Fruit fly (Drosophila melanogaster): Measurements from ENCODE around the gene CG9806.
A peak's percentile ranks its signal among the peaks of the same experiment; 100 is the strongest.

Gene CG9806

DNA sequence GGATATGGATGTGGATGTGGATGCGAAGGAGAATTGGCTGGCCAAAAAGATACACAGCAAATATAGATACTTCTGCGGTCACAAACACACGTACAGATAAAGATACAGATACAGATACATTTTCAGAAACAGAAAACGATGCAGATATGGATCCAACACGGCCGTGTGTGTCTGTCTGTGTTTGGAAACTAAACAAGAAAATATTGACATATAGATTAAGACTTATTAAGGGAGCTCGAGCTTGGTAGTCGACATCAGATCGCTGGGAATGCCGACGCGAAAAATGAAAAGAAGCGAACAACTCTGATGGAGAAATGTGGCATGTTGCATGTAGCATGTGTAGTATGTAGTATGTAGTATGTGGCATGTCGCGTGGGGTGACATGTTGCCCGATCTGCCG lies 44.8 kb downstream of the CG9806 start (continued):
- TF ChIP-seq Dll (GFP tag; IDR thresholded peaks at IDR 0.05; ENCODE audit: partially characterized antibody) = no peak
- TF ChIP-seq CG2875 (GFP tag; optimal IDR thresholded peaks at IDR 0.05) = peak; percentile 63
- TF ChIP-seq pum (GFP tag; optimal IDR thresholded peaks at IDR 0.05) = no peak
- TF ChIP-seq ind (GFP tag; optimal IDR thresholded peaks at IDR 0.05) = no peak
- TF ChIP-seq zfh2 (GFP tag; optimal IDR thresholded peaks at IDR 0.05) = no peak
- TF ChIP-seq CG5953 (GFP tag; IDR thresholded peaks at IDR 0.05) = no peak
- TF ChIP-seq CG11085 (GFP tag; IDR thresholded peaks at IDR 0.05) = no peak
- TF ChIP-seq Oaz (GFP tag; IDR thresholded peaks at IDR 0.05) = no peak
- TF ChIP-seq nerfin-1 (tag; optimal IDR thresholded peaks at IDR 0.05) = peak; percentile 30
- no peak for TF ChIP-seq CG8478 (optimal IDR thresholded peaks at IDR 0.05)
- TF ChIP-seq usp (GFP tag; optimal IDR thresholded peaks at IDR 0.05) = no peak
- TF ChIP-seq CG8290 (GFP tag; optimal IDR thresholded peaks at IDR 0.05) = no peak
- peak in 1 of 2 experiments; percentile 7 for TF ChIP-seq CG8290 (tag; optimal IDR thresholded peaks at IDR 0.05)
- TF ChIP-seq CG15696 (tag; optimal IDR thresholded peaks at IDR 0.05) = peak; percentile 80
- peak; percentile 58 for TF ChIP-seq CG12219 (GFP tag; optimal IDR thresholded peaks at IDR 0.05)
- no peak for TF ChIP-seq lbe (GFP tag; optimal IDR thresholded peaks at IDR 0.05)
- peak; percentile 82 for TF ChIP-seq ac (GFP tag; optimal IDR thresholded peaks at IDR 0.05)
- TF ChIP-seq lab (GFP tag; optimal IDR thresholded peaks at IDR 0.05) = peak; percentile 59
- peak; percentile 23 for TF ChIP-seq CG17359 (tag; optimal IDR thresholded peaks at IDR 0.05)
- TF ChIP-seq yki (optimal IDR thresholded peaks at IDR 0.05) = no peak
- no peak for TF ChIP-seq CG10462 (GFP tag; optimal IDR thresholded peaks at IDR 0.05)
- TF ChIP-seq z (GFP tag; IDR thresholded peaks at IDR 0.05) = no peak
- TF ChIP-seq CG10654 (GFP tag; optimal IDR thresholded peaks at IDR 0.05) = no peak
- no peak for TF ChIP-seq Usf (GFP tag; optimal IDR thresholded peaks at IDR 0.05)
- TF ChIP-seq CG16813 (GFP tag; IDR thresholded peaks at IDR 0.05; ENCODE audit: partially characterized antibody) = no peak
- no peak for TF ChIP-seq gro (GFP tag; optimal IDR thresholded peaks at IDR 0.05)
- TF ChIP-seq Adf1 (GFP tag; IDR thresholded peaks at IDR 0.05) = no peak
- TF ChIP-seq CG1603 (tag; optimal IDR thresholded peaks at IDR 0.05) = peak; percentile 62
- no peak for TF ChIP-seq Hey (tag; optimal IDR thresholded peaks at IDR 0.05)
- no peak for TF ChIP-seq CG13123 (GFP tag; optimal IDR thresholded peaks at IDR 0.05)
- no peak for TF ChIP-seq prd (optimal IDR thresholded peaks at IDR 0.05)
- no peak for TF ChIP-seq prd (GFP tag; IDR thresholded peaks at IDR 0.05)
- no peak for TF ChIP-seq Hr78 (GFP tag; optimal IDR thresholded peaks at IDR 0.05)
- 0 out of 2 replicates have a peak, but pooled peaks have one; percentile 11 for TF ChIP-seq wor (GFP tag; IDR thresholded peaks at IDR 0.05)
- peak; percentile 35 for TF ChIP-seq CG2712 (tag; optimal IDR thresholded peaks at IDR 0.05)
- no peak for TF ChIP-seq pita (GFP tag; optimal IDR thresholded peaks at IDR 0.05)
- TF ChIP-seq gcm2 (GFP tag; optimal IDR thresholded peaks at IDR 0.05) = no peak
- no peak for TF ChIP-seq Eip74EF (GFP tag; optimal IDR thresholded peaks at IDR 0.05)
- no peak for TF ChIP-seq H15 (GFP tag; IDR thresholded peaks at IDR 0.05)
- TF ChIP-seq cwo (GFP tag; optimal IDR thresholded peaks at IDR 0.05) = no peak
- TF ChIP-seq CG7839 (tag; optimal IDR thresholded peaks at IDR 0.05) = peak; percentile 10
- no peak for TF ChIP-seq lmd (GFP tag; IDR thresholded peaks at IDR 0.05)
- TF ChIP-seq CG11560 (tag; IDR thresholded peaks at IDR 0.05) = no peak
- TF ChIP-seq klu (GFP tag; IDR thresholded peaks at IDR 0.05) = no peak
- peak; percentile 47 for TF ChIP-seq CG18599 (GFP tag; optimal IDR thresholded peaks at IDR 0.05)
- TF ChIP-seq Fer2 (tag; optimal IDR thresholded peaks at IDR 0.05) = no peak
- no peak for TF ChIP-seq danr (GFP tag; IDR thresholded peaks at IDR 0.05)
- no peak for TF ChIP-seq CG3847 (GFP tag; IDR thresholded peaks at IDR 0.05)
- TF ChIP-seq h (optimal IDR thresholded peaks at IDR 0.05) = no peak
- no peak for TF ChIP-seq CG32532 (GFP tag; IDR thresholded peaks at IDR 0.05)
- no peak for TF ChIP-seq CG9876 (GFP tag; optimal IDR thresholded peaks at IDR 0.05)
- TF ChIP-seq tll (GFP tag; optimal IDR thresholded peaks at IDR 0.05) = no peak
- no peak for TF ChIP-seq CG10959 (GFP tag; IDR thresholded peaks at IDR 0.05)
